Fruit fly (Drosophila melanogaster) whole organism, embryonic: ENCODE results near the gene edin.

Source experiments
- Abd-B ChIP-seq: fragments of 200-800 bp; sonication (Bioruptor generic); optimal IDR thresholded peaks from 2 replicates; lab custom pipeline; 2018; ENCODE audit warnings: missing biosample characterization, mild to moderate bottlenecking, missing genetic modification characterization, moderate library complexity
- CG11085 ChIP-seq: fragments of 200-800 bp; sonication (Bioruptor generic); IDR thresholded peaks from 2 replicates; pipeline ENCODE4 v1.3.6; 2022; ENCODE audit warnings: missing biosample characterization, missing genetic modification characterization
- CG13287 ChIP-seq: fragments of 200-800 bp; sonication (Bioruptor generic); IDR thresholded peaks from 2 replicates; pipeline ENCODE4 v1.3.6; 2022; ENCODE audit warnings: missing biosample characterization, missing genetic modification characterization; ENCODE audit not compliant: partially characterized antibody
- CG13894 ChIP-seq: fragments of 200-800 bp; sonication (Bioruptor generic); optimal IDR thresholded peaks from 3 replicates; lab custom pipeline; 2018; ENCODE audit warnings: missing biosample characterization, mild to moderate bottlenecking, missing genetic modification characterization, moderate library complexity
- CG1602 ChIP-seq: fragments of 200-800 bp; sonication (Bioruptor generic); optimal IDR thresholded peaks from 3 replicates; lab custom pipeline; 2016; ENCODE audit warnings: missing biosample characterization, missing genetic modification characterization
- CG1603 ChIP-seq: fragments of 200-800 bp; sonication (Bioruptor generic); optimal IDR thresholded peaks from 2 replicates; lab custom pipeline; 2019; ENCODE audit warnings: missing biosample characterization, mild to moderate bottlenecking, missing genetic modification characterization, moderate library complexity
- CG16779 ChIP-seq: fragments of 200-800 bp; sonication (Bioruptor generic); IDR thresholded peaks from 2 replicates; pipeline ENCODE4 v1.3.6; 2022; ENCODE audit warnings: missing biosample characterization, missing genetic modification characterization
- CG16815 ChIP-seq: fragments of 200-800 bp; sonication (Bioruptor generic); optimal IDR thresholded peaks from 3 replicates; lab custom pipeline; 2017; ENCODE audit warnings: missing biosample characterization, mild to moderate bottlenecking, missing genetic modification characterization
- CG16863 ChIP-seq: fragments of 200-800 bp; sonication (Bioruptor generic); optimal IDR thresholded peaks from 3 replicates; lab custom pipeline; 2016; ENCODE audit warnings: missing biosample characterization, missing genetic modification characterization
- CG17802 ChIP-seq: fragments of 200-800 bp; sonication (Bioruptor generic); optimal IDR thresholded peaks from 2 replicates; lab custom pipeline; 2018; ENCODE audit warnings: missing biosample characterization, mild to moderate bottlenecking, missing genetic modification characterization, moderate library complexity
- CG18262 ChIP-seq: fragments of 200-800 bp; optimal IDR thresholded peaks from 3 replicates; lab custom pipeline; 2019; ENCODE audit warnings: missing biosample characterization, mild to moderate bottlenecking, missing genetic modification characterization, moderate library complexity
- CG1832 ChIP-seq: fragments of 200-800 bp; sonication (Bioruptor generic); optimal IDR thresholded peaks from 2 replicates; lab custom pipeline; 2017; ENCODE audit warnings: missing biosample characterization, mild to moderate bottlenecking, missing genetic modification characterization, inconsistent platforms
- CG2120 ChIP-seq: fragments of 200-800 bp; sonication (Bioruptor generic); optimal IDR thresholded peaks from 3 replicates; lab custom pipeline; 2016; ENCODE audit warnings: missing biosample characterization, missing genetic modification characterization
- CG31224 ChIP-seq: fragments of 200-800 bp; sonication (Bioruptor generic); IDR thresholded peaks from 2 replicates; pipeline ENCODE4 v1.3.6; 2022; ENCODE audit warnings: missing biosample characterization, missing genetic modification characterization
- CG31441 ChIP-seq: fragments of 200-800 bp; sonication (Bioruptor generic); IDR thresholded peaks from 2 replicates; pipeline ENCODE4 v1.3.6; 2022; ENCODE audit warnings: missing biosample characterization, missing genetic modification characterization
- CG32772 ChIP-seq: fragments of 200-800 bp; sonication (Bioruptor generic); IDR thresholded peaks from 2 replicates; pipeline ENCODE4 v1.3.6; 2022; ENCODE audit warnings: missing biosample characterization, missing genetic modification characterization
- CG3407 ChIP-seq: fragments of 200-800 bp; sonication (Bioruptor generic); optimal IDR thresholded peaks from 2 replicates; lab custom pipeline; 2018; ENCODE audit warnings: missing biosample characterization, mild to moderate bottlenecking, missing genetic modification characterization
- CG34224 ChIP-seq: fragments of 200-800 bp; sonication (Bioruptor generic); IDR thresholded peaks from 3 replicates; pipeline ENCODE4 v1.3.6; 2022; ENCODE audit warnings: missing biosample characterization, missing genetic modification characterization; ENCODE audit not compliant: partially characterized antibody
- CG34376 ChIP-seq: fragments of 200-800 bp; sonication (Bioruptor generic); optimal IDR thresholded peaks from 2 replicates; lab custom pipeline; 2018; ENCODE audit warnings: missing biosample characterization, mild to moderate bottlenecking, missing genetic modification characterization
- CG4730 ChIP-seq: fragments of 200-800 bp; sonication (Bioruptor generic); IDR thresholded peaks from 2 replicates; pipeline ENCODE4 v1.3.6; 2022; ENCODE audit warnings: missing biosample characterization, missing genetic modification characterization
- CkIIα-i1 ChIP-seq: fragments of 200-800 bp; sonication (Bioruptor generic); IDR thresholded peaks from 2 replicates; pipeline ENCODE4 v1.3.6; 2022; ENCODE audit warnings: missing biosample characterization, missing genetic modification characterization
- Dll ChIP-seq: fragments of 200-800 bp; sonication (Bioruptor generic); IDR thresholded peaks from 4 replicates; pipeline ENCODE4 v1.3.6; 2022; ENCODE audit warnings: missing biosample characterization, missing genetic modification characterization; ENCODE audit not compliant: partially characterized antibody
- Lhr ChIP-seq: fragments of 200-800 bp; sonication (Bioruptor generic); optimal IDR thresholded peaks from 3 replicates; lab custom pipeline; 2017; ENCODE audit warnings: mild to moderate bottlenecking, missing biosample characterization, missing genetic modification reagents, missing genetic modification characterization
- Mrtf ChIP-seq: fragments of 200-800 bp; sonication (Bioruptor generic); IDR thresholded peaks from 3 replicates; pipeline ENCODE4 v1.3.6; 2022; ENCODE audit warnings: missing biosample characterization, missing genetic modification characterization
- NC2β ChIP-seq: fragments of 200-800 bp; sonication (Bioruptor generic); optimal IDR thresholded peaks from 2 replicates; lab custom pipeline; 2016; ENCODE audit warnings: missing biosample characterization, missing genetic modification characterization
- Optix ChIP-seq: fragments of 200-800 bp; sonication (Bioruptor generic); IDR thresholded peaks from 3 replicates; pipeline ENCODE4 v1.3.6; 2022; ENCODE audit warnings: missing biosample characterization, missing genetic modification characterization
- Pdp1 ChIP-seq, 2 experiments: fragments of 200-800 bp; sonication (Bioruptor generic); optimal IDR thresholded peaks; 3 replicates each; lab custom pipeline; 2016; ENCODE audit warnings: missing biosample characterization in 2 of 2, missing genetic modification characterization in 2 of 2, mild to moderate bottlenecking in 1 of 2, moderate library complexity in 1 of 2
- Scr ChIP-seq: fragments of 200-800 bp; sonication (Bioruptor generic); IDR thresholded peaks from 2 replicates; pipeline ENCODE4 v1.3.6; 2022; ENCODE audit warnings: missing biosample characterization, missing genetic modification characterization; ENCODE audit not compliant: partially characterized antibody
- Sox100B ChIP-seq: fragments of 200-800 bp; sonication (Bioruptor generic); optimal IDR thresholded peaks from 3 replicates; lab custom pipeline; 2018; ENCODE audit warnings: missing biosample characterization, mild to moderate bottlenecking, missing genetic modification characterization
- Usf ChIP-seq: fragments of 200-800 bp; sonication (Bioruptor generic); optimal IDR thresholded peaks from 2 replicates; lab custom pipeline; 2017; ENCODE audit warnings: missing genotype, missing biosample characterization, missing genetic modification characterization
- Xbp1 ChIP-seq: fragments of 200-800 bp; sonication (Bioruptor generic); optimal IDR thresholded peaks from 3 replicates; lab custom pipeline; 2016; ENCODE audit warnings: missing biosample characterization, mild to moderate bottlenecking, missing genetic modification characterization
- corto ChIP-seq: fragments of 200-800 bp; sonication (Bioruptor generic); optimal IDR thresholded peaks from 2 replicates; lab custom pipeline; 2016; ENCODE audit warnings: missing biosample characterization, mild to moderate bottlenecking, missing genetic modification characterization, moderate library complexity
- cwo ChIP-seq: fragments of 200-800 bp; sonication (Bioruptor generic); optimal IDR thresholded peaks from 3 replicates; lab custom pipeline; 2017; ENCODE audit warnings: missing biosample characterization, missing genetic modification characterization, mild to moderate bottlenecking, moderate library complexity, missing genetic modification reagents
- gem ChIP-seq: fragments of 200-800 bp; sonication (Bioruptor generic); optimal IDR thresholded peaks from 2 replicates; lab custom pipeline; 2019; ENCODE audit warnings: missing biosample characterization, mild to moderate bottlenecking, missing genetic modification characterization, moderate library complexity
- gfzf ChIP-seq: fragments of 200-800 bp; sonication (Bioruptor generic); optimal IDR thresholded peaks from 2 replicates; lab custom pipeline; 2016; ENCODE audit warnings: missing biosample characterization, mild to moderate bottlenecking, missing genetic modification characterization, moderate library complexity
- grn ChIP-seq: fragments of 200-800 bp; sonication (Bioruptor generic); optimal IDR thresholded peaks from 3 replicates; lab custom pipeline; 2017; ENCODE audit warnings: missing biosample characterization, missing genetic modification characterization
- hth ChIP-seq: fragments of >200 bp; optimal IDR thresholded peaks from 2 replicates; lab custom pipeline; 2017; ENCODE audit warnings: inconsistent platforms
- ken ChIP-seq: fragments of 200-800 bp; sonication (Bioruptor generic); IDR thresholded peaks from 3 replicates; pipeline ENCODE4 v1.3.6; 2022; ENCODE audit warnings: missing biosample characterization, missing genetic modification characterization
- mirr ChIP-seq: fragments of 200-800 bp; sonication (Bioruptor generic); optimal IDR thresholded peaks from 3 replicates; lab custom pipeline; 2018; ENCODE audit warnings: missing biosample characterization, mild to moderate bottlenecking, missing genetic modification characterization
- pita ChIP-seq: fragments of 200-800 bp; sonication (Bioruptor generic); optimal IDR thresholded peaks from 2 replicates; lab custom pipeline; 2017; ENCODE audit warnings: missing biosample characterization, mild to moderate bottlenecking, missing genetic modification characterization
- pzg ChIP-seq: fragments of 200-800 bp; sonication (Bioruptor generic); optimal IDR thresholded peaks from 3 replicates; lab custom pipeline; 2018; ENCODE audit warnings: missing biosample characterization, mild to moderate bottlenecking, missing genetic modification characterization, moderate library complexity
- row ChIP-seq: fragments of 200-800 bp; sonication (Bioruptor generic); IDR thresholded peaks from 3 replicates; pipeline ENCODE4 v1.3.6; 2022; ENCODE audit warnings: missing biosample characterization, missing genetic modification characterization
- sens ChIP-seq: fragments of 200-800 bp; sonication (Bioruptor generic); peaks from one replicate; lab custom pipeline; 2016; ENCODE audit warnings: missing biosample characterization, missing genetic modification characterization
- sens-2 ChIP-seq: fragments of 200-800 bp; sonication (Bioruptor generic); IDR thresholded peaks from 2 replicates; pipeline ENCODE4 v1.3.6; 2022; ENCODE audit warnings: missing biosample characterization, missing genetic modification characterization
- seq ChIP-seq: fragments of 200-800 bp; sonication (Bioruptor generic); IDR thresholded peaks from 2 replicates; pipeline ENCODE4 v1.3.6; 2022; ENCODE audit warnings: missing biosample characterization, missing genetic modification characterization
- sug ChIP-seq: fragments of 200-800 bp; optimal IDR thresholded peaks from 2 replicates; lab custom pipeline; 2019; ENCODE audit warnings: missing biosample characterization, mild to moderate bottlenecking, missing genetic modification characterization, moderate library complexity
- ttk ChIP-seq: fragments of 200-800 bp; sonication (Bioruptor generic); IDR thresholded peaks from 2 replicates; pipeline ENCODE4 v2.1.2; 2022; ENCODE audit warnings: missing biosample characterization, missing genetic modification characterization
- yki ChIP-seq: fragments of >200 bp; optimal IDR thresholded peaks from 3 replicates; lab custom pipeline; 2018
- z ChIP-seq: fragments of 200-800 bp; sonication (Bioruptor generic); IDR thresholded peaks from 3 replicates; pipeline ENCODE4 v1.3.6; 2022; ENCODE audit warnings: missing biosample characterization, missing genetic modification characterization
- zen2 ChIP-seq: fragments of 200-800 bp; sonication (Bioruptor generic); IDR thresholded peaks from 3 replicates; pipeline ENCODE4 v1.3.6; 2022; ENCODE audit warnings: missing biosample characterization, missing genetic modification characterization; ENCODE audit not compliant: partially characterized antibody

edin gene

DNA sequence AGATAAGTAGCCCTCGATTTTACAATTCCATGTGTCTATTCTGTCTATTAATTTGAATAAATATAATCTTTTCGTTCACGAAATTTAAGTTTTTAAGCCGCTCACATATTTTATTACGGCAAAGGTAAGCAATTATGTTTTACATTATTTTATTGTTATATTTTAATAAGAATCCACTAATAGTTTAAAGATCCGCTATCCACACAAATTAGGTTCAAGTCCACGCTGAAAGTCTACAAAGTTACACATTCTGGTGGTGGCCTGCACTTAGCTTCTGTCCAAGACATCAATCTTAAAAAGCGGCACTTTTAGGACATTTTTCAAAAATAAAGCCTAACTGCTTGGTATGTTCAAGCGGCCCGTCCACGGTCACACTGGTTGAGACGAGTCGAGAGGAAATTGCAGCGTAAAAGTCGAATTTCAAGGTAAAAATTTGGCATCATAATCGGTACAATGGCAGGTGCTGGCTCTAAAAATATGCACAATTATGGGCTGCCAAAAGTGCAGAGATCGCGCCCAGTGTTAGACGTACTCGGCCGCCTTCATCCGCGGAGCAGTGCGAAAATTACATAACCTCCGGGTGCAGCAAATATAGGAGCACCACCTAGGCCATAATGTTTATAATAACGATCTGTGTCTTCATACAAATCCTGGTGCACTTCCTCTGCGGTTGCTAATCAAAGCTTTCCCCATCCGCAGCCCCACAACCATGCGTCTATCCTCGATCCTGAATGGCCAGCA, 19.8 kb upstream of the edin start, which contains the start of the genes UQCR-Q and CG46525:
UQCR-Q (plus strand) TSS at position 51 of the 741 bp plus-strand sequence.
CG46525 (plus strand) TSS at position 510 of the 741 bp plus-strand sequence.
- TF ChIP-seq CG2120 (GFP tag; lab: Kevin White, UChicago) = no peak
- no peak for TF ChIP-seq CG18262 (tag; lab: Kevin White, UChicago)
- TF ChIP-seq yki (lab: Kevin White, UChicago) = no peak
- TF ChIP-seq Scr = peak; percentile 20
- no peak for TF ChIP-seq CG16779 (GFP tag; lab: Robert Waterston, UW)
- no peak for TF ChIP-seq ttk (GFP tag; lab: Robert Waterston, UW)
- no peak for TF ChIP-seq grn
- peak; percentile 39; the same call in 1 of the 2 replicates for TF ChIP-seq CG13287 (GFP tag; lab: Robert Waterston, UW)
- TF ChIP-seq sens (GFP tag; lab: Kevin White, UChicago) = peak; percentile 46
- TF ChIP-seq Mrtf = no peak
- TF ChIP-seq Lhr (GFP tag; lab: Kevin White, UChicago) = peak; percentile 97
- TF ChIP-seq CG1602 (GFP tag; lab: Kevin White, UChicago) = no peak
- TF ChIP-seq seq (GFP tag; lab: Robert Waterston, UW) = no peak
- TF ChIP-seq CG1603 (tag; lab: Kevin White, UChicago) = peak; percentile 72
- no peak for TF ChIP-seq hth (lab: Kevin White, UChicago)
- no peak for TF ChIP-seq corto (GFP tag; lab: Kevin White, UChicago)
- TF ChIP-seq CG34224 = no peak
- TF ChIP-seq gfzf = peak; percentile 99
- no peak for TF ChIP-seq Sox100B
- peak in 1 of 2 experiments; percentile 96 for TF ChIP-seq Pdp1 (GFP tag; optimal IDR thresholded peaks at IDR 0.05; lab: Kevin White, UChicago)
- TF ChIP-seq Abd-B (GFP tag; lab: Kevin White, UChicago) = peak; percentile 52
- no peak for TF ChIP-seq CG4730 (GFP tag; lab: Robert Waterston, UW)
- TF ChIP-seq CG34376 = no peak
- no peak for TF ChIP-seq Optix
- no peak for TF ChIP-seq CG11085
- peak; percentile 33 for TF ChIP-seq CG13894
- 0 out of 4 replicates have a peak, but pooled peaks have one; percentile 20 for TF ChIP-seq Dll (GFP tag; lab: Robert Waterston, UW)
- TF ChIP-seq CG31224 (GFP tag; lab: Robert Waterston, UW) = no peak
- TF ChIP-seq zen2 (GFP tag; lab: Robert Waterston, UW) = no peak
- no peak for TF ChIP-seq CG16815 (GFP tag; lab: Kevin White, UChicago)
- no peak for TF ChIP-seq CG3407 (GFP tag; lab: Kevin White, UChicago)
- TF ChIP-seq sug = peak; percentile 35
- peak; percentile 20 for TF ChIP-seq Xbp1
- no peak for TF ChIP-seq CG1832 (GFP tag; lab: Kevin White, UChicago)
- TF ChIP-seq CkIIα-i1 (GFP tag; lab: Robert Waterston, UW) = no peak
- TF ChIP-seq gem = no peak
- TF ChIP-seq sens-2 = no peak
- TF ChIP-seq z (GFP tag; lab: Robert Waterston, UW) = no peak
- TF ChIP-seq CG32772 = no peak
- TF ChIP-seq Usf (GFP tag; lab: Kevin White, UChicago) = no peak
- TF ChIP-seq mirr = no peak
- TF ChIP-seq CG31441 (GFP tag; lab: Robert Waterston, UW) = 0 out of 2 replicates have a peak, but pooled peaks have one; percentile 14
- no peak for TF ChIP-seq cwo
- peak; percentile 96 for TF ChIP-seq pita (GFP tag; lab: Kevin White, UChicago)
- no peak for TF ChIP-seq row
- no peak for TF ChIP-seq ken (GFP tag; lab: Robert Waterston, UW)
- no peak for TF ChIP-seq CG17802 (tag; lab: Kevin White, UChicago)
- no peak for TF ChIP-seq NC2β
- no peak for TF ChIP-seq CG16863 (GFP tag; lab: Kevin White, UChicago)
- peak; percentile 97 for TF ChIP-seq pzg (GFP tag; lab: Kevin White, UChicago)
